Fruit fly (Drosophila melanogaster): ENCODE results near the gene Six4.
A peak's percentile ranks its signal among the peaks of the same experiment; 100 is the strongest.

The Six4 gene

dm6 chr3L:20837040-20837830, 44.7 kb upstream of the Six4 start, which contains the start of gene CG13255 (continued):
- TF ChIP-seq CG7839 (tag; optimal IDR thresholded peaks at IDR 0.05) (peak; percentile 53), Aef1 (GFP tag; IDR thresholded peaks at IDR 0.05) (no peak), Abd-B (GFP tag; optimal IDR thresholded peaks at IDR 0.05) (no peak), mld (GFP tag; IDR thresholded peaks at IDR 0.05; ENCODE audit: partially characterized antibody) (no peak), CG14014 (GFP tag; IDR thresholded peaks at IDR 0.05) (no peak), Bdp1 (GFP tag; optimal IDR thresholded peaks at IDR 0.05) (no peak), slbo (GFP tag; IDR thresholded peaks at IDR 0.05) (peak; percentile 59), ssp (GFP tag; IDR thresholded peaks at IDR 0.05) (no peak), Vsx1 (GFP tag; optimal IDR thresholded peaks at IDR 0.05) (peak; percentile 74), HmgD (GFP tag; optimal IDR thresholded peaks at IDR 0.05) (no peak), BtbVII (GFP tag; optimal IDR thresholded peaks at IDR 0.05) (peak; percentile 58), Oli (tag; optimal IDR thresholded peaks at IDR 0.05) (peak; percentile 58), CG11093 (GFP tag; IDR thresholded peaks at IDR 0.05) (no peak), dysf (GFP tag; IDR thresholded peaks at IDR 0.05) (peak; percentile 64; the same call in 2 of the 3 replicates), HHEX (GFP tag; optimal IDR thresholded peaks at IDR 0.05) (peak; percentile 37), Neu2 (GFP tag; optimal IDR thresholded peaks at IDR 0.05; ENCODE audit: borderline replicate concordance) (no peak), toy (GFP tag; IDR thresholded peaks at IDR 0.05) (no peak), Adf1 (GFP tag; IDR thresholded peaks at IDR 0.05) (peak; percentile 10; the same call in 1 of the 2 replicates), Myb (GFP tag; optimal IDR thresholded peaks at IDR 0.05) (peak; percentile 36), grau (tag; optimal IDR thresholded peaks at IDR 0.05) (peak; percentile 70), gem (tag; optimal IDR thresholded peaks at IDR 0.05) (peak; percentile 66), aop (GFP tag; IDR thresholded peaks at IDR 0.05) (no peak), rib (GFP tag; IDR thresholded peaks at IDR 0.05) (no peak), Ada2b (GFP tag; IDR thresholded peaks at IDR 0.05) (no peak), NFAT (GFP tag; IDR thresholded peaks at IDR 0.05) (peak; percentile 42; the same call in 1 of the 2 replicates), CG7786 (GFP tag; optimal IDR thresholded peaks at IDR 0.05) (peak; percentile 45), CG7963 (GFP tag; IDR thresholded peaks at IDR 0.05; ENCODE audit: partially characterized antibody) (no peak), Asciz (GFP tag; optimal IDR thresholded peaks at IDR 0.05) (peak; percentile 16), bcd (GFP tag; optimal IDR thresholded peaks at IDR 0.05) (peak; percentile 43), CG31224 (GFP tag; IDR thresholded peaks at IDR 0.05) (no peak), nmo (GFP tag; optimal IDR thresholded peaks at IDR 0.05) (peak; percentile 43), TFAM (GFP tag; optimal IDR thresholded peaks at IDR 0.05) (no peak), crc (GFP tag; optimal IDR thresholded peaks at IDR 0.05) (no peak), CG1647 (GFP tag; optimal IDR thresholded peaks at IDR 0.05) (no peak), CG10366 (GFP tag; IDR thresholded peaks at IDR 0.05) (no peak), az2 (GFP tag; optimal IDR thresholded peaks at IDR 0.05) (peak; percentile 14), Opbp (GFP tag; IDR thresholded peaks at IDR 0.05; ENCODE audit: partially characterized antibody) (no peak), CG1602 (GFP tag; optimal IDR thresholded peaks at IDR 0.05) (no peak), pita (GFP tag; optimal IDR thresholded peaks at IDR 0.05) (no peak), sens-2 (GFP tag; IDR thresholded peaks at IDR 0.05) (no peak), BEAF-32 (GFP tag; optimal IDR thresholded peaks at IDR 0.05) (no peak), br (optimal IDR thresholded peaks at IDR 0.05) (no peak), CG33557 (GFP tag; optimal IDR thresholded peaks at IDR 0.05) (no peak), CG15011 (GFP tag; optimal IDR thresholded peaks at IDR 0.05) (peak; percentile 41), ash1 (GFP tag; optimal IDR thresholded peaks at IDR 0.05) (no peak), CG3281 (GFP tag; optimal IDR thresholded peaks at IDR 0.05) (peak; percentile 69), CG14667 (GFP tag; IDR thresholded peaks at IDR 0.05) (no peak), CkIIα-i1 (GFP tag; IDR thresholded peaks at IDR 0.05) (no peak), unpg (GFP tag; optimal IDR thresholded peaks at IDR 0.05) (peak; percentile 10), CoRest (tag; optimal IDR thresholded peaks at IDR 0.05) (peak; percentile 72)

Measured in whole organism, embryonic.